Fruit fly (Drosophila melanogaster): ENCODE data around the gene Oseg5.

Oseg5 gene

DNA sequence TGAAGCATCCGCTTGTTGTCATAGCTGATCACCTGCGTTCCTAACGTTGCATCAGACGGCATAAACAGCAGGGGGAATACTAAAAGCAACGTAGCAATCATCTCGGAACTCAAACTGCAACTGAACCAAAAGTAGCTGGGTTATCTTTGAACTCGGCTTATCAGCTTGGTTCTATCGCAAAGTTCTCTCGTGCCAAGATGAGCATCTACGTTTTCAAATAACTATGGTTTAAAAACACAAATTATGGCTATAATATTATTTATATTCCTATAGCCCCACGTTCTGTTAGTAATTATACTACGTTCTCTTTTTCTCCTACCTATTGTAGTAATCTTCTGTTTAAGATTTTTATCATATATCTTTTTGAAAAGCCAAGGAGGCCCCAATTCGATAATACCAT, 22.2 kb upstream of the Oseg5 start, which contains the start of gene CG14400:
Gene CG14400 (minus strand): TSS at position 101 of the 400 bp plus-strand sequence.
- TF ChIP-seq CG8478 (optimal IDR thresholded peaks at IDR 0.05) (no peak), CTCF (optimal IDR thresholded peaks at IDR 0.05) (no peak)

dm6 chr2L:20852092-20852628, 16.5 kb upstream of the Oseg5 start, which contains the start of gene twit:
Gene twit, plus strand, starts transcription at chr2L:20852578.
- no peak for TF ChIP-seq CTCF (optimal IDR thresholded peaks at IDR 0.05)
- TF ChIP-seq CG8478 (optimal IDR thresholded peaks at IDR 0.05): no peak

- TF ChIP-seq CTCF (optimal IDR thresholded peaks at IDR 0.05): peak in 1 of 2 experiments; percentile 54
- no peak for TF ChIP-seq CG8478 (optimal IDR thresholded peaks at IDR 0.05)
These were observed 16.0 kb upstream of the Oseg5 start for dm6 chr2L:20851592-20851991.

DNA sequence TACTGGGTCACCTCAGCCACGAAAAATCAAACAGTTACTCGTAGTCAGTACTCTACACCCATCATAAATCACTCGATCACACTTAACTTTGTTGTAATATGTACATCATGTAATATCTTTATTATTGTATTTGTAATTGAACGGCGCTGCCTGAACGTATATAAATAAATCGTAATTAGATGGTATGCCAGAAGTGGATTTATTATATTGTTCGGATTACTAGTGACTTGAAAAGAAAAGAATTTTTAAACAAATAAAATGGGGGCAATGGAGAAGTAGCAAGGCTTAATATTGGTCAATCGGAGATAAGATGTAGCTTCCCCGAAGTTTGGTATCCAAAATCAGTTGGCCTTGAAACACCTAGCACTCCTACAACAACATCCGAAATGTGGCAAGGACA, 13.4 kb upstream of the Oseg5 start, which contains the start of gene CG14402:
Gene CG14402 (plus strand): TSS at position 301 of the 400 bp plus-strand sequence.
- no peak for TF ChIP-seq CTCF (optimal IDR thresholded peaks at IDR 0.05)
- TF ChIP-seq CG8478 (optimal IDR thresholded peaks at IDR 0.05): no peak

dm6 chr2L:20844381-20844780, 8.7 kb upstream of the Oseg5 start:
- no peak for TF ChIP-seq CTCF (optimal IDR thresholded peaks at IDR 0.05)

DNA sequence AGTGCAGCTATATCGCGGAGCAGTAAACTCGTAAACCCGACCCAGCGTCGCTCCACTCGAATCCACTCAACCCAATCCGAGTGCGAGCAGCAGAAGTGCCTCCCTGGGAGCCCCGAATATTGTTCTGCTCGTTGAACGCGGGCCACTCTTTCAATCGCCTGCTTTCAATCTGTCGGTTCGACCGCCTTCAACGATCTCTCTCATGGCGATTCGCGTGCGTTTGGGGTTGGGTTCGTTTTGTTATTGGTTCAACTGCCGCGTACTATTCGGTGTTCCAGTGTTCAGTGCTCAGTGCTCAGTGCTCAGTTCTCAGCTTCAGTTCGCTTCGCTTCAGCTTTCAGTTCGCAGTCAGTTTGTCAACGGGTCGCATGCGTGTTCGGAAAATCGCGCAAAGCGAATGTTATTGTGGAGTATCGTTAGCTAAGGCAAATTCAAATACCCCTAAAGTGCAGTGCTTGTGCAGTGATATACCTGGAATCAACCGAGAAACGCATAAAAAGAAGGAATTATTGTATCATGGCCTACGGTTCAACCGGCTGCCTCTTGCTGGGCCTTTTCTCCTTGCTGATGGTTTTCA, 4.9 kb upstream of the Oseg5 start, which contains the start of gene CG31676:
Gene CG31676 (plus strand): TSS at position 289 of the 577 bp plus-strand sequence.
- TF ChIP-seq CTCF (optimal IDR thresholded peaks at IDR 0.05): no peak
- TF ChIP-seq CG8478 (optimal IDR thresholded peaks at IDR 0.05): no peak

DNA sequence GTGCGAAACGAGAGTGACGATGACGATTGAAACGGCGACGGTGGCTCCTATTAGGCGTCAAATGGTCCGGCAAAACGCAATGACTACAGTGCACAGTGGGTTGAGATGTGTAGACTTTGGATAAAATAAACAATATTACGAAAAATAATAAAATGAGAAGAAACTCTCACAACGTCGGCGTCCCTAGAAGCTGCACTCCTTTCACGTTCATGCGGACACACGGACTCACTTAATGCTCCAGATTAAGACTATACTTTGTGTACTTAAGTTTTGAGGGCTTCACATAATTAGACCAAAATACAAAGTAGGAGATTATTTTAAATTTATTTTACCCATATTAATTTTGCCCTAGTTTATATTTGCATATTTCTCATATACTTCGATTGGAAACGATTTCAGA, 4.4 kb upstream of the Oseg5 start:
- TF ChIP-seq CG8478 (optimal IDR thresholded peaks at IDR 0.05) (no peak), CTCF (optimal IDR thresholded peaks at IDR 0.05) (no peak)

DNA sequence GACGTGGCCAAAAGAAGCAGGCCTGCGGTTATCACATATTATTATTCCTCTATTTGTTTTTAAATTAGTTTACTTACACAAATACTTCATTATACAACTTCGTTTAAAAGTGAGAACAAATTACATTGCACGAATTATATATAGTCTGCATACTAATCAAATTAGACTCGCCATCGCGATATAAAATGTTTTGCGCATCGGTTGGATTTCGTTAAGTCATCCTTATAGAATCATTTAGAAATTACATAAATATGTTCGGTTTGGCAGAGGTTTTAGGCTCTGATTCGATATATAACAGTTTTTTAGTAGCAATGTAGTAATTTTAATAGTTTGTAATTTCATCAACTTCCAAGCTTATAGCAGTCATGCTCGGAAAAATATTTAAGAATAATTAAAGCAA, 2.2 kb upstream of the Oseg5 start, which contains the start of gene Spn38F:
Gene Spn38F (minus strand): TSS at position 101 of the 400 bp plus-strand sequence.
- TF ChIP-seq CTCF (optimal IDR thresholded peaks at IDR 0.05) (no peak), CG8478 (optimal IDR thresholded peaks at IDR 0.05) (no peak)

DNA sequence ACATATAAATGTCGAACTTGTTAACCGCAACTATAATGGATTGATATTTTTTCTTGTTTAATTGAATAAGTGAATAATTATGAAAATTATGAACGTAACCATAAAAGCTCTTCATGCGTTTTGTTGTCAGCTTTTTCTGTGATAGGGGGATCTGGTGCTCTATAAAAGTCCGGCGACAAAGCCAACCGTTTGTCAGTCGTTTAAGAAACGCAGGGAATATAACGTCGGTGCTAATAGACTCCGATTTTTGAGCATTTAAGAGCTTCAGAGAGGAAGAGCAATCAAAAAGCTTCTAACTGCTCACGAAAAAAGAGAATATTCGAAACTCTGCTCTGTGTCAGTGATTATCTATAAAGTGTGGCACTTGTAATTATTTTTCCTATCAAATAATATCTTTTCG, 4.6 kb downstream of the Oseg5 start, which contains the start of gene CG31674:
Gene CG31674 (plus strand): TSS at position 203 of the 400 bp plus-strand sequence.
- no peak for TF ChIP-seq CG8478 (optimal IDR thresholded peaks at IDR 0.05)
- TF ChIP-seq CTCF (optimal IDR thresholded peaks at IDR 0.05): no peak

dm6 chr2L:20829755-20830396, 5.8 kb downstream of the Oseg5 start:
- TF ChIP-seq CG8478 (optimal IDR thresholded peaks at IDR 0.05) (no peak), CTCF (optimal IDR thresholded peaks at IDR 0.05) (no peak)

dm6 chr2L:20829309-20829708, 6.3 kb downstream of the Oseg5 start, which contains the start of gene CG31673:
Gene CG31673, plus strand, starts transcription at chr2L:20829609.
- TF ChIP-seq CG8478 (optimal IDR thresholded peaks at IDR 0.05) (no peak), CTCF (optimal IDR thresholded peaks at IDR 0.05) (no peak)

DNA sequence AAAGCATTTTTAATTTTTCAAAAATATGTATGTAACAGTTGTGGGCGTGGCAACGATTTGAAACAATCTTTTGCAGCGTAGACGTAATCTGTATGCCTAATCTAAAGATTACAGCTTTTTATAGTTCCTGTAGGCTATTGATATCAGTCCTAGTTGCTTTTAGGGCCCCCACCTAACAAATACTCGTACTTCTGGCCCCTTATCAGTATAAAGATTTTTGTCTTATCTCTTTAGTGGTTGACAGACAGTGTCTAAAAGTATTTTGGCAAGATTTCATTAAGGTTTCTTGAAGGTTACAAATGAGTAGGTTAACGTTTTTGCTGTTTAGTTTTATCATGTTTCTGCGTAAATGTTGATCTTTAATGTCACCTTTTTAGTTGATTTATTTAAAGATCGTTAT, 6.9 kb downstream of the Oseg5 start:
- TF ChIP-seq CG8478 (optimal IDR thresholded peaks at IDR 0.05): no peak
- TF ChIP-seq CTCF (optimal IDR thresholded peaks at IDR 0.05): no peak

- no peak for TF ChIP-seq CTCF (optimal IDR thresholded peaks at IDR 0.05)
- TF ChIP-seq CG8478 (optimal IDR thresholded peaks at IDR 0.05): no peak
These were observed 8.6 kb downstream of the Oseg5 start for dm6 chr2L:20827045-20827444.

dm6 chr2L:20826226-20826625, 9.4 kb downstream of the Oseg5 start:
- TF ChIP-seq CTCF (optimal IDR thresholded peaks at IDR 0.05) (peak; percentile 77 to 86), CG8478 (optimal IDR thresholded peaks at IDR 0.05) (no peak)

DNA sequence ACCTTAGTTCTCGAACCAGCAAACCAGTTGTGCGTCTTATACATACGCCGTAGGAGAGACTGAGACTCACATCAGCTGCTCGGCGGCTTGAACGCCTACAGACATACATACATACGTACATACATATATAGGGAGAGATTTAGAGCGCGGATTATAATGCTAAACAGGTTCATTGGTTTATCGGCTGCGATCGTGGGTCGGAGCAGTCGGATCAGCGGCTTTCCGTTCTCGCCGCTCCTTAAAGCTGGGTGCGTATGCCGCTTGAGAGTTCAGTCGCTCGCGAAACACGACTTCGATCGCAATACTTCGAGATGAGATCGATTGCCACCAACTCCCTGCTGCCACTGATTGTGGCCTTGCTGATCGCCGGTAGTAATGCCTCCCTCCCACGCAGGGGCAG, 10.4 kb downstream of the Oseg5 start:
- TF ChIP-seq CTCF (optimal IDR thresholded peaks at IDR 0.05) (no peak), CG8478 (optimal IDR thresholded peaks at IDR 0.05) (no peak)

Measured in S2 (cell line).